Fruit fly (Drosophila melanogaster): ENCODE data around the gene CG10445.

CG10445 gene

dm6 chr3R:7886859-7887190, 33.3 kb downstream of the CG10445 start, which contains the start of gene ArgRS-m:
Gene ArgRS-m (plus strand): TSS chr3R:7887045.
- TF ChIP-seq CG8159 (tag; optimal IDR thresholded peaks at IDR 0.05), result peak; percentile 20
- no peak for TF ChIP-seq CG10348 (GFP tag; IDR thresholded peaks at IDR 0.05)
- TF ChIP-seq CG8301 (tag; optimal IDR thresholded peaks at IDR 0.05), result no peak
- peak; percentile 12 for TF ChIP-seq Pif1B (GFP tag; optimal IDR thresholded peaks at IDR 0.05)
- TF ChIP-seq CG13204 (GFP tag; optimal IDR thresholded peaks at IDR 0.05), result no peak
- no peak for TF ChIP-seq Snoo (tag; optimal IDR thresholded peaks at IDR 0.05)
- peak; percentile 40 for TF ChIP-seq CG9948 (tag; optimal IDR thresholded peaks at IDR 0.05)
- TF ChIP-seq gl (tag; optimal IDR thresholded peaks at IDR 0.05), result no peak
- TF ChIP-seq D1 (tag; optimal IDR thresholded peaks at IDR 0.05), result no peak
- peak; percentile 2 for TF ChIP-seq CG17806 (tag; optimal IDR thresholded peaks at IDR 0.05)
- TF ChIP-seq CG15710 (tag; optimal IDR thresholded peaks at IDR 0.05), result peak; percentile 31
- TF ChIP-seq rn (GFP tag; IDR thresholded peaks at IDR 0.05), result no peak
- peak; percentile 48; the same call in 1 of the 3 replicates for TF ChIP-seq fd96Ca (GFP tag; IDR thresholded peaks at IDR 0.05)
- peak; percentile 47; the same call in 1 of the 2 replicates for TF ChIP-seq CG32121 (GFP tag; IDR thresholded peaks at IDR 0.05)
- no peak; the same call in 1 of the 2 replicates for TF ChIP-seq CG12605 (GFP tag; IDR thresholded peaks at IDR 0.05)
- peak; percentile 30 for TF ChIP-seq CG34367 (tag; optimal IDR thresholded peaks at IDR 0.05)
- TF ChIP-seq CG14655 (GFP tag; optimal IDR thresholded peaks at IDR 0.05), result peak; percentile 37
- TF ChIP-seq EcR (GFP tag; optimal IDR thresholded peaks at IDR 0.05), result no peak
- peak; percentile 82 for TF ChIP-seq CG4496 (GFP tag; IDR thresholded peaks at IDR 0.05)
- no peak for TF ChIP-seq Pif1A (GFP tag; optimal IDR thresholded peaks at IDR 0.05)
- peak; percentile 61; the same call in 1 of the 2 replicates for TF ChIP-seq Ets98B (GFP tag; IDR thresholded peaks at IDR 0.05)

DNA sequence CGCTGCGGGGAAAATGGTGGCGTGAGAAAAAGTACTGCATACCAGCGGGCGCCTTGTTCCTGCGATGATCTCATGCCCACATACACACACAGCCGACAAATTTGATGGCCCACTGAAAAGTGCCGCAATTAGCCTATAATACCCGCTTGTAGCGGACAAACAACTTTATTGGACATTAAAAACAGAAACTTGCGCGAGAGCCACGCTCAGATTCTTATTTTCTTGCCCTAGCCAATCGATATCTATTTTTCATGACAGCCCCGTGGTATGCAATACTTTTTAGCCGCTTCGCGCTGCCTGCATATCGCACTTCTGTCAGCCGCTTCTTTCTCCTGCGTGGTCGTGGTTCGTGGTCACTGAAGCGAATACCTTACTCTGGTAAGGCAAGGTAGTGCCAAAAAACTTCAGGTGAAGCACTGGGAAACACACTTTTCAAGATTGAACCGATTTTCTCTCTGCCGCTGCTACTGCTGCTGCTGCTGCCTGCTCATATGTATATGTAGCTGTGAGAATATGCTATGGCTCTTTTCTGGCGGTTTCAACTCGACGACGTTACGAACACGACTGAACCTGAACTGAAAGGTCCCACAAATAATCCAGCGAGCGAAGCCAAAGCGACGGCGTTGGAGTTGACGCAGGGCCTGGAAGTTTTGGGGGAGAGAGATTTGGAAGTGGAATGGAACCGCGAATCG, 33.8 kb downstream of the CG10445 start, which contains the start of gene CG17816:
CG17816 (minus strand) TSS at position 567 of the 692 bp plus-strand sequence.
- TF ChIP-seq CG9948 (tag; optimal IDR thresholded peaks at IDR 0.05) (no peak), EcR (GFP tag; optimal IDR thresholded peaks at IDR 0.05) (peak; percentile 28), CG4496 (GFP tag; IDR thresholded peaks at IDR 0.05) (peak; percentile 61; the same call in 2 of the 3 replicates), CG13204 (GFP tag; optimal IDR thresholded peaks at IDR 0.05) (peak; percentile 12), rn (GFP tag; IDR thresholded peaks at IDR 0.05) (no peak)

dm6 chr3R:7884433-7884832, 35.7 kb downstream of the CG10445 start:
- TF ChIP-seq gl (tag; optimal IDR thresholded peaks at IDR 0.05) (no peak), CG8301 (tag; optimal IDR thresholded peaks at IDR 0.05) (no peak), CG15710 (tag; optimal IDR thresholded peaks at IDR 0.05) (no peak), fd96Ca (GFP tag; IDR thresholded peaks at IDR 0.05) (no peak), Ets98B (GFP tag; IDR thresholded peaks at IDR 0.05) (no peak), Pif1A (GFP tag; optimal IDR thresholded peaks at IDR 0.05) (no peak), CG10348 (GFP tag; IDR thresholded peaks at IDR 0.05) (no peak), CG32121 (GFP tag; IDR thresholded peaks at IDR 0.05) (no peak), CG34367 (tag; optimal IDR thresholded peaks at IDR 0.05) (no peak), CG17806 (tag; optimal IDR thresholded peaks at IDR 0.05) (no peak), CG12605 (GFP tag; IDR thresholded peaks at IDR 0.05) (no peak)
